Fruit fly (Drosophila melanogaster) whole organism, embryonic: ENCODE results near the gene CG2962.

Source experiments
- Adf1 ChIP-seq: fragments of 200-800 bp; sonication (Bioruptor generic); IDR thresholded peaks from 2 replicates; pipeline ENCODE4 v1.3.6; 2022; ENCODE audit warnings: missing biosample characterization, missing genetic modification characterization
- Antp ChIP-seq: fragments of 200-800 bp; sonication (Bioruptor generic); optimal IDR thresholded peaks from 3 replicates; lab custom pipeline; 2016; ENCODE audit warnings: missing biosample characterization, missing genetic modification characterization
- CG10147 ChIP-seq: fragments of 200-800 bp; sonication (Bioruptor generic); optimal IDR thresholded peaks from 2 replicates; lab custom pipeline; 2019; ENCODE audit warnings: missing biosample characterization, mild to moderate bottlenecking, missing genetic modification characterization, moderate library complexity
- CG11085 ChIP-seq: fragments of 200-800 bp; sonication (Bioruptor generic); IDR thresholded peaks from 2 replicates; pipeline ENCODE4 v1.3.6; 2022; ENCODE audit warnings: missing biosample characterization, missing genetic modification characterization
- CG11723 ChIP-seq: fragments of 200-800 bp; sonication (Bioruptor generic); optimal IDR thresholded peaks from 2 replicates; lab custom pipeline; 2017; ENCODE audit warnings: missing biosample characterization, mild to moderate bottlenecking, missing genetic modification characterization
- CG13296 ChIP-seq: fragments of 200-800 bp; sonication (Bioruptor generic); optimal IDR thresholded peaks from 3 replicates; lab custom pipeline; 2018; ENCODE audit warnings: missing biosample characterization, mild to moderate bottlenecking, missing genetic modification characterization
- CG14050 ChIP-seq: fragments of 200-800 bp; sonication (Bioruptor generic); IDR thresholded peaks from 3 replicates; pipeline ENCODE4 v1.3.6; 2022; ENCODE audit warnings: missing biosample characterization, missing genetic modification characterization
- CG17328 ChIP-seq: fragments of 200-800 bp; sonication (Bioruptor generic); IDR thresholded peaks from 2 replicates; pipeline ENCODE4 v1.3.6; 2022; ENCODE audit warnings: missing biosample characterization, missing genetic modification characterization
- CG17385 ChIP-seq: fragments of 200-800 bp; sonication (Bioruptor generic); optimal IDR thresholded peaks from 3 replicates; lab custom pipeline; 2018; ENCODE audit warnings: missing biosample characterization, mild to moderate bottlenecking, missing genetic modification characterization
- CG17568 ChIP-seq: fragments of 200-800 bp; sonication (Bioruptor generic); optimal IDR thresholded peaks from 2 replicates; lab custom pipeline; 2018; ENCODE audit warnings: missing biosample characterization, mild to moderate bottlenecking, missing genetic modification characterization, moderate library complexity
- CG2120 ChIP-seq: fragments of 200-800 bp; sonication (Bioruptor generic); optimal IDR thresholded peaks from 3 replicates; lab custom pipeline; 2016; ENCODE audit warnings: missing biosample characterization, missing genetic modification characterization
- CG2678 ChIP-seq: fragments of 200-800 bp; sonication (Bioruptor generic); optimal IDR thresholded peaks from 3 replicates; lab custom pipeline; 2019; ENCODE audit warnings: missing biosample characterization, mild to moderate bottlenecking, missing genetic modification characterization, moderate library complexity
- CG31365 ChIP-seq: fragments of 200-800 bp; sonication (Bioruptor generic); optimal IDR thresholded peaks from 2 replicates; lab custom pipeline; 2018; ENCODE audit warnings: missing biosample characterization, mild to moderate bottlenecking, missing genetic modification characterization
- CG32767 ChIP-seq: fragments of 200-800 bp; sonication (Bioruptor generic); IDR thresholded peaks from 2 replicates; pipeline ENCODE4 v1.3.6; 2022; ENCODE audit warnings: missing biosample characterization, missing genetic modification characterization
- CG3281 ChIP-seq: fragments of 200-800 bp; sonication (Bioruptor generic); optimal IDR thresholded peaks from 3 replicates; lab custom pipeline; 2017; ENCODE audit warnings: missing biosample characterization, mild to moderate bottlenecking, missing genetic modification characterization
- CG42726 ChIP-seq: fragments of 200-800 bp; sonication (Bioruptor generic); IDR thresholded peaks from 2 replicates; pipeline ENCODE4 v1.3.6; 2022; ENCODE audit warnings: missing biosample characterization, missing genetic modification characterization; ENCODE audit not compliant: partially characterized antibody
- CG4404 ChIP-seq: fragments of 200-800 bp; sonication (Bioruptor generic); IDR thresholded peaks from 2 replicates; pipeline ENCODE4 v1.3.6; 2022; ENCODE audit warnings: missing biosample characterization, missing genetic modification characterization
- CG7556 ChIP-seq: fragments of 200-800 bp; sonication (Bioruptor generic); optimal IDR thresholded peaks from 2 replicates; lab custom pipeline; 2017; ENCODE audit warnings: missing biosample characterization, mild to moderate bottlenecking, missing genetic modification characterization
- CG7963 ChIP-seq: fragments of 200-800 bp; sonication (Bioruptor generic); IDR thresholded peaks from 3 replicates; pipeline ENCODE4 v1.3.6; 2022; ENCODE audit warnings: missing biosample characterization, missing genetic modification characterization; ENCODE audit not compliant: partially characterized antibody
- CG8281 ChIP-seq: fragments of 200-800 bp; sonication (Bioruptor generic); optimal IDR thresholded peaks from 2 replicates; lab custom pipeline; 2018; ENCODE audit warnings: missing biosample characterization, mild to moderate bottlenecking, missing genetic modification characterization, moderate library complexity
- D19A ChIP-seq: fragments of 200-800 bp; optimal IDR thresholded peaks from 3 replicates; lab custom pipeline; 2019; ENCODE audit warnings: missing biosample characterization, mild to moderate bottlenecking, missing genetic modification characterization, moderate library complexity
- D19B ChIP-seq: fragments of 200-800 bp; sonication (Bioruptor generic); optimal IDR thresholded peaks from 2 replicates; lab custom pipeline; 2017; ENCODE audit warnings: missing biosample characterization, mild to moderate bottlenecking, missing genetic modification characterization
- Dip2 ChIP-seq: fragments of 200-800 bp; sonication (Bioruptor generic); IDR thresholded peaks from 2 replicates; pipeline ENCODE4 v1.3.6; 2022; ENCODE audit warnings: missing biosample characterization, missing genetic modification characterization
- Fer3 ChIP-seq: fragments of 200-800 bp; sonication (Bioruptor generic); optimal IDR thresholded peaks from 2 replicates; lab custom pipeline; 2018; ENCODE audit warnings: missing biosample characterization, mild to moderate bottlenecking, missing genetic modification characterization, moderate library complexity
- Gsc ChIP-seq: fragments of 200-800 bp; sonication (Bioruptor generic); IDR thresholded peaks from 2 replicates; pipeline ENCODE4 v1.3.6; 2022; ENCODE audit warnings: missing biosample characterization, missing genetic modification characterization
- HmgD ChIP-seq: fragments of 200-800 bp; sonication (Bioruptor generic); optimal IDR thresholded peaks from 3 replicates; lab custom pipeline; 2016; ENCODE audit warnings: missing biosample characterization, missing genetic modification characterization
- HmgZ ChIP-seq: fragments of 200-800 bp; sonication (Bioruptor generic); optimal IDR thresholded peaks from 2 replicates; lab custom pipeline; 2018; ENCODE audit warnings: missing biosample characterization, mild to moderate bottlenecking, missing genetic modification characterization
- MESR4 ChIP-seq: fragments of 200-800 bp; sonication (Bioruptor generic); optimal IDR thresholded peaks from 2 replicates; lab custom pipeline; 2018; ENCODE audit warnings: missing biosample characterization, mild to moderate bottlenecking, missing genetic modification characterization, moderate library complexity
- Mad ChIP-seq: fragments of 200-800 bp; sonication (Bioruptor generic); optimal IDR thresholded peaks from 2 replicates; lab custom pipeline; 2016; ENCODE audit warnings: missing biosample characterization, missing genetic modification characterization
- Meics ChIP-seq: fragments of 200-800 bp; sonication (Bioruptor generic); optimal IDR thresholded peaks from 2 replicates; lab custom pipeline; 2017; ENCODE audit warnings: missing biosample characterization, mild to moderate bottlenecking, missing genetic modification characterization
- Oaz ChIP-seq: fragments of 200-800 bp; sonication (Bioruptor generic); IDR thresholded peaks from 2 replicates; pipeline ENCODE4 v1.3.6; 2022; ENCODE audit warnings: missing biosample characterization, missing genetic modification characterization
- Ptx1 ChIP-seq: fragments of 200-800 bp; sonication (Bioruptor generic); IDR thresholded peaks from 2 replicates; pipeline ENCODE4 v1.3.6; 2022; ENCODE audit warnings: missing biosample characterization, missing genetic modification characterization
- Rfx ChIP-seq: fragments of 200-800 bp; sonication (Bioruptor generic); IDR thresholded peaks from 2 replicates; pipeline ENCODE4 v1.3.6; 2022; ENCODE audit warnings: missing biosample characterization, missing genetic modification characterization
- Sox102F ChIP-seq: fragments of 200-800 bp; sonication (Bioruptor generic); optimal IDR thresholded peaks from 2 replicates; lab custom pipeline; 2018; ENCODE audit warnings: missing biosample characterization, mild to moderate bottlenecking, missing genetic modification characterization, moderate library complexity
- Spps ChIP-seq: fragments of 200-800 bp; sonication (Bioruptor generic); optimal IDR thresholded peaks from 2 replicates; lab custom pipeline; 2018; ENCODE audit warnings: missing biosample characterization, mild to moderate bottlenecking, missing genetic modification characterization
- Taf1 ChIP-seq: fragments of 200-800 bp; sonication (Bioruptor generic); IDR thresholded peaks from 2 replicates; pipeline ENCODE4 v1.3.6; 2022; ENCODE audit warnings: missing biosample characterization, missing genetic modification characterization
- bcd ChIP-seq: fragments of 200-800 bp; sonication (Bioruptor generic); optimal IDR thresholded peaks from 2 replicates; lab custom pipeline; 2017; ENCODE audit warnings: missing biosample characterization, mild to moderate bottlenecking, missing genetic modification characterization
- caup ChIP-seq: fragments of 200-800 bp; sonication (Bioruptor generic); optimal IDR thresholded peaks from 3 replicates; lab custom pipeline; 2017; ENCODE audit warnings: missing biosample characterization, mild to moderate bottlenecking, missing genetic modification characterization, moderate library complexity; ENCODE audit not compliant: severe bottlenecking
- chif ChIP-seq, 2 experiments: fragments of 200-800 bp; sonication (Bioruptor generic); optimal IDR thresholded peaks; 3 replicates each; lab custom pipeline; 2016; ENCODE audit warnings: missing biosample characterization in 2 of 2, missing genetic modification characterization in 2 of 2
- ci ChIP-seq: fragments of 200-800 bp; sonication (Bioruptor generic); IDR thresholded peaks from 3 replicates; pipeline ENCODE4 v1.3.6; 2022; ENCODE audit warnings: missing biosample characterization, missing genetic modification characterization
- esg ChIP-seq: fragments of 200-800 bp; sonication (Bioruptor generic); conservative IDR thresholded peaks from 2 replicates; pipeline ENCODE4 v1.3.6; 2022; ENCODE audit warnings: missing biosample characterization, missing genetic modification characterization
- grau ChIP-seq: fragments of 200-800 bp; optimal IDR thresholded peaks from 3 replicates; lab custom pipeline; 2019; ENCODE audit warnings: missing biosample characterization, mild to moderate bottlenecking, missing genetic modification characterization, moderate library complexity
- gro ChIP-seq: fragments of 200-800 bp; sonication (Bioruptor generic); optimal IDR thresholded peaks from 2 replicates; lab custom pipeline; 2016; ENCODE audit warnings: missing biosample characterization, missing genetic modification characterization
- lilli ChIP-seq: fragments of 200-800 bp; sonication (Bioruptor generic); optimal IDR thresholded peaks from 3 replicates; lab custom pipeline; 2016; ENCODE audit warnings: missing biosample characterization, missing genetic modification characterization
- mam ChIP-seq: fragments of 200-800 bp; sonication (Bioruptor generic); optimal IDR thresholded peaks from 3 replicates; lab custom pipeline; 2016; ENCODE audit warnings: missing biosample characterization, missing genetic modification characterization
- nmo ChIP-seq: fragments of 200-800 bp; sonication (Bioruptor generic); optimal IDR thresholded peaks from 2 replicates; lab custom pipeline; 2018; ENCODE audit warnings: missing biosample characterization, mild to moderate bottlenecking, missing genetic modification characterization, moderate library complexity
- pzg ChIP-seq: fragments of 200-800 bp; sonication (Bioruptor generic); optimal IDR thresholded peaks from 3 replicates; lab custom pipeline; 2018; ENCODE audit warnings: missing biosample characterization, mild to moderate bottlenecking, missing genetic modification characterization, moderate library complexity
- sima ChIP-seq: fragments of 200-800 bp; sonication (Bioruptor generic); optimal IDR thresholded peaks from 2 replicates; lab custom pipeline; 2016; ENCODE audit warnings: missing biosample characterization, missing genetic modification characterization
- tap ChIP-seq: fragments of 200-800 bp; optimal IDR thresholded peaks from 3 replicates; lab custom pipeline; 2019; ENCODE audit warnings: missing biosample characterization, mild to moderate bottlenecking, missing genetic modification characterization, moderate library complexity
- yki ChIP-seq: fragments of >200 bp; optimal IDR thresholded peaks from 3 replicates; lab custom pipeline; 2018

The CG2962 gene

dm6 chrX:10252745-10253144 is 36.3 kb upstream of the CG2962 start (continued):
- TF ChIP-seq nmo (GFP tag; lab: Kevin White, UChicago) (no peak), CG17385 (GFP tag; lab: Kevin White, UChicago) (no peak), D19A (tag; lab: Kevin White, UChicago) (no peak), CG17328 (GFP tag; lab: Robert Waterston, UW) (no peak), CG8281 (tag; lab: Kevin White, UChicago) (no peak), caup (GFP tag; lab: Kevin White, UChicago) (no peak), Adf1 (GFP tag; lab: Robert Waterston, UW) (no peak), Antp (GFP tag; lab: Kevin White, UChicago) (no peak), ci (GFP tag; lab: Robert Waterston, UW) (0 out of 3 replicates have a peak, but pooled peaks have one; percentile 32), sima (GFP tag; lab: Kevin White, UChicago) (no peak), Mad (GFP tag; lab: Kevin White, UChicago) (no peak), CG42726 (peak; percentile 32; the same call in 1 of the 2 replicates), CG31365 (no peak), yki (lab: Kevin White, UChicago) (no peak), Spps (no peak), tap (tag; lab: Kevin White, UChicago) (no peak), gro (GFP tag; lab: Kevin White, UChicago) (no peak), CG4404 (GFP tag; lab: Robert Waterston, UW) (no peak), MESR4 (GFP tag; lab: Kevin White, UChicago) (no peak), Oaz (GFP tag; lab: Robert Waterston, UW) (no peak), CG7963 (GFP tag; lab: Robert Waterston, UW) (0 out of 3 replicates have a peak, but pooled peaks have one; percentile 25)

- peak; percentile 9 for TF ChIP-seq CG3281 (GFP tag; lab: Kevin White, UChicago)
- peak; percentile 22 for TF ChIP-seq bcd (GFP tag; lab: Kevin White, UChicago)
- TF ChIP-seq CG2120 (GFP tag; lab: Kevin White, UChicago): peak; percentile 72
- TF ChIP-seq CG2678 (tag; lab: Kevin White, UChicago): peak; percentile 52
- peak; percentile 3 for TF ChIP-seq CG10147 (GFP tag; lab: Kevin White, UChicago)
- TF ChIP-seq lilli (GFP tag; lab: Kevin White, UChicago): peak; percentile 37
- TF ChIP-seq CG11085 (GFP tag; lab: Robert Waterston, UW): no peak
- no peak for TF ChIP-seq HmgZ (tag; lab: Kevin White, UChicago)
- no peak for TF ChIP-seq chif (GFP tag; optimal IDR thresholded peaks at IDR 0.05; lab: Kevin White, UChicago)
- TF ChIP-seq mam (GFP tag; lab: Kevin White, UChicago): peak; percentile 15
- TF ChIP-seq CG32767 (GFP tag; lab: Robert Waterston, UW): no peak
- peak; percentile 54 for TF ChIP-seq D19B (GFP tag; lab: Kevin White, UChicago)
- peak; percentile 60 for TF ChIP-seq Meics (GFP tag; lab: Kevin White, UChicago)
- no peak for TF ChIP-seq Dip2 (GFP tag; lab: Robert Waterston, UW)
- TF ChIP-seq Ptx1: peak; percentile 8; the same call in 1 of the 2 replicates
- TF ChIP-seq grau (tag; lab: Kevin White, UChicago): peak; percentile 36
- no peak for TF ChIP-seq CG11723 (GFP tag; lab: Kevin White, UChicago)
- TF ChIP-seq tap (tag; lab: Kevin White, UChicago): no peak
- no peak for TF ChIP-seq esg (GFP tag; lab: Robert Waterston, UW)
- peak; percentile 13 for TF ChIP-seq Fer3 (tag; lab: Kevin White, UChicago)
- peak; percentile 44 for TF ChIP-seq Rfx (GFP tag; lab: Robert Waterston, UW)
- peak; percentile 3 for TF ChIP-seq gro (GFP tag; lab: Kevin White, UChicago)
- TF ChIP-seq Gsc (GFP tag; lab: Robert Waterston, UW): no peak
- TF ChIP-seq D19A (tag; lab: Kevin White, UChicago): peak; percentile 57
- no peak for TF ChIP-seq Taf1
- TF ChIP-seq CG14050 (GFP tag; lab: Robert Waterston, UW): no peak
- no peak for TF ChIP-seq CG13296
- TF ChIP-seq HmgD (GFP tag; lab: Kevin White, UChicago): no peak
- no peak for TF ChIP-seq pzg (GFP tag; lab: Kevin White, UChicago)
- TF ChIP-seq Sox102F (GFP tag; lab: Kevin White, UChicago): peak; percentile 1
- peak; percentile 30 for TF ChIP-seq CG7556
- TF ChIP-seq CG17568 (GFP tag; lab: Kevin White, UChicago): no peak
These were observed 34.2 kb upstream of the CG2962 start for dm6 chrX:10250659-10251058.
